Worm (Caenorhabditis elegans): Measurements from ENCODE around the gene aman-2.

aman-2 gene

DNA sequence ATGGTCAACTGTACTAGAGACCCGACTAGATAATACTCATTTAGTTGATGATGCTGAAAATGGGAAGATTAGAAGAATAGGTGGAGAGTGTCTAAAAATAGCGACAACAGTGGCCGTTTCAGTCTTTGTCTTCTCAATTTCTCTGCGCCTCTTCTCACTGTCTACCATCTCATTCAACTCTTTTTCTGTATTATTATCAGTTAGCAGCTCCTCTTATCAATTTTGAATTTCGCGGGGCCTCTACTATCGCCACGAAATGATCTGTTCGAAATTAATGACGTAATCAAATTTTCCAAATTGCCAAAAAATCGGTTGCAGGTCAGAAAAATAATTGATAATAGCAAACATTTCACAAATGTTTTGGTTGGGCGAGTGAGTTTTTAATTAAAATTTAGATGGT is 8.6 kb upstream of the aman-2 start:
- TF ChIP-seq ama-1 (optimal IDR thresholded peaks at IDR 0.05) (no peak), sea-1 (GFP tag; conservative IDR thresholded peaks at IDR 0.05) (no peak), tbx-37 (GFP tag; conservative IDR thresholded peaks at IDR 0.05) (no peak)

DNA sequence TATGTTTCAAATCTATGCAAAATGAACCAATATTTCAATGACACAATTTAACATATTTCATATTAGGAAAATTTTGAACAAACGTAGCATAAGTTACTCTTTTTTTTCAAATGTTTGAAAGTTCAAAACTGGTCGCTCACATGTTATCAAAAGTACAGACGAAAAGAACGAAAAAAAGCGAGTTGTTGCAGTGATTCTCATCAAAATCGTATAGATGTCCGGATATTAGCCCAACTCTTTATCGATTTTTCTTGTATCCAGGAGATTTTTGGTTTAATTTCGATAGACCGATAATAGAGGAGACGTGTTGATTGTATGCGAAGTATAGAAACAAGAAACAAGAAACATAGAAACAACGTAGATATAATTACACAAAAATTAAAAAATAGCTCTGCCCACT is 7.3 kb upstream of the aman-2 start:
- TF ChIP-seq tbx-37 (GFP tag; conservative IDR thresholded peaks at IDR 0.05), result no peak
- TF ChIP-seq sea-1 (GFP tag; conservative IDR thresholded peaks at IDR 0.05), result no peak
- no peak for TF ChIP-seq tra-4 (tag; optimal IDR thresholded peaks at IDR 0.05)
- no peak for TF ChIP-seq B0310.2 (tag; optimal IDR thresholded peaks at IDR 0.05)
- TF ChIP-seq hnd-1 (tag; optimal IDR thresholded peaks at IDR 0.05), result no peak
- no peak for TF ChIP-seq ceh-36 (tag; optimal IDR thresholded peaks at IDR 0.05)
- TF ChIP-seq hmbx-1 (tag; optimal IDR thresholded peaks at IDR 0.05), result no peak
- no peak for TF ChIP-seq ama-1 (optimal IDR thresholded peaks at IDR 0.05)
- TF ChIP-seq aly-1 (tag; optimal IDR thresholded peaks at IDR 0.05), result no peak

DNA sequence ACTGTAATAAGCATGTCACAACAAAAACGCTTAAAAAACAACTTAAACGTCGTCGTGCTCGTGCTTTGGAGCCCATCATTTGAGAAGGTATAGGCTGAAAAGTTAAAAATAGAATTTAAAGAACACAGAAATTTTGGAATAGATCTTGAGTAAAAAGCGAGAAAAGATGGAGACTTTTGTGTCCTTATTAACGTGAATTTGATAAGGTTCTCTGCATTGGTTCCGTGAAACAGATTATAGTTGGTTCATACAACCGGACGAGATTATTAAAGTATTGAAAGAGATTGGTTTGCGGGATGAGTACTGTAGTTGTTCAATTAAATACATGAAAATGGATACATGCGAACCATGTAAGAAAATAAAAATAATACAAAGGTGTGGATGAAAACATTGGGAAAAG is 4.7 kb upstream of the aman-2 start, which contains the start of gene gpla-1:
Gene gpla-1, minus strand, starts transcription at position 101 of the 400 bp plus-strand sequence.
- TF ChIP-seq ceh-13 (GFP tag; optimal IDR thresholded peaks at IDR 0.05) (no peak), aly-1 (tag; optimal IDR thresholded peaks at IDR 0.05) (no peak), pes-1 (GFP tag; IDR thresholded peaks at IDR 0.05) (no peak)

DNA sequence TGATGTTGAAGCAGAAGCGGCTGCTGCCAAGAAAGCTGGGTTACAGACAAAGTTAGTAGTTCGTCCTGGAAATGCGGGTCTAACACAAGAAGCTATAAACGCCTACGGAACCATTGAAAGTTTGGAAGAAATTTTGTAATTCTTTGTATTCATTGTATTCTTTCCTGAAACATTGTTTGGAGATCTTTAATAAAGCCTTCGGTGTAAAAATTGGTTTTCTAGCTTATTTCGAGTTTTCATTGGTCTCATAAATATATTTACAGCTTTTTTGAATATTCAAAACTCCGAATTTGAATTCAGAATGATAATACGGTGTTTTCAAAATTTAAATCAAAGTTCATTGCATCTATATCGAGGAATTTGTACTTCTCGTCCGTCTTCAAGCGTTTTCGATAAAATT is 1.8 kb upstream of the aman-2 start, which contains the start of gene F58H1.8:
Gene F58H1.8, plus strand, starts transcription at position 301 of the 400 bp plus-strand sequence.
- TF ChIP-seq hmg-4 (GFP tag; optimal IDR thresholded peaks at IDR 0.05) (no peak), flt-1 (GFP tag; IDR thresholded peaks at IDR 0.05) (no peak), hmbx-1 (tag; optimal IDR thresholded peaks at IDR 0.05) (no peak), tbx-37 (GFP tag; conservative IDR thresholded peaks at IDR 0.05) (no peak), hnd-1 (tag; optimal IDR thresholded peaks at IDR 0.05) (no peak), ceh-13 (GFP tag; optimal IDR thresholded peaks at IDR 0.05) (no peak), aly-1 (tag; optimal IDR thresholded peaks at IDR 0.05) (no peak), F13C5.2 (tag; optimal IDR thresholded peaks at IDR 0.05) (no peak), tra-4 (tag; optimal IDR thresholded peaks at IDR 0.05) (no peak), sea-1 (GFP tag; conservative IDR thresholded peaks at IDR 0.05) (no peak), pes-1 (GFP tag; IDR thresholded peaks at IDR 0.05) (no peak), ceh-36 (tag; optimal IDR thresholded peaks at IDR 0.05) (no peak), ets-7 (tag; optimal IDR thresholded peaks at IDR 0.05) (no peak), B0310.2 (tag; optimal IDR thresholded peaks at IDR 0.05) (no peak), ama-1 (optimal IDR thresholded peaks at IDR 0.05) (no peak), scrt-1 (GFP tag; IDR thresholded peaks at IDR 0.05) (no peak)

DNA sequence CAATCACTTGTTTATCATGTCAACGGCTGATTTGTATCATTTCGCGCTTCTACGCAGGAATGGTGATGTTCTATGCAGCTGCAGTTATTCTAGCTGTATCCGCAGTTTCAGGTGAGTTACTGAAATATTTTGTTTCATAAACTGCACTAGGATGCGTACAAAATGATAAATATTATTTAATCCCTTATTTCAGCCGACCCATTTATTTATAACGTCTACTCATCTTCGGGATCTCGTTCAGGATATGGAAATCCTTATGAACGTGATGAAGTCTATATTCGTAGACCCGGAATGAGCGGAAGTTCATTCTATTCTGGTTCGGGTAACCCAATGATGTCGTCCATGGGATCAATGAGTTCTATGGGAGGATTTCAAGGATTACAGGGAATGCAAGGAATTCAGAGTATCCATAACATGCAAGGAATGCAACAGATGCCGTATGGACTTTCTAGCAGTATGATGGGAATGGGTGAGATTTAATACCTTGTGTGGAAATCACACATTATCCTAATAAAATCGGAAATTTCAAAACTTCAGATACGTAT is 3.9 kb downstream of the aman-2 start, which contains the start of gene F58H1.2:
Gene F58H1.2, plus strand, starts transcription at position 51 of the 545 bp plus-strand sequence.
- TF ChIP-seq hnd-1 (tag; optimal IDR thresholded peaks at IDR 0.05), result no peak
- TF ChIP-seq pes-1 (GFP tag; IDR thresholded peaks at IDR 0.05), result no peak
- TF ChIP-seq tbx-11 (GFP tag; IDR thresholded peaks at IDR 0.05), result no peak

DNA sequence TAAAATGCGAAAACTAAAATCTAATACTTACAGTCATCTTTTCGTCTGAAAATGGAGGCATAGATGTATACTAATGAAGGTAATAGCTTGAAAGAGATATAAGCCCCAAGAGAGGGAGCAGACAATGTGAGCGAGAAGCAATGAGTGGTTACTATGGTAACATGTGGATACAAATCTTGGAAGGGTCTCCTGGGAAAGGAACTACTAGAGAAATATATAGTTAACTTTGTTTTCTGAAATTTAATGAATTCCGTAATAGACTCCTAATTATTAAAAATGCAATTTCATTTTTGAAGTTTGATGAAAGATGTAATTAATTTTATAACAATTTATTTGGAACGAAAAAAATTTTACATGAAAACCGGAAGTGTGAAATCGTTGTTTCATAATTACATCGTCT is 5.7 kb downstream of the aman-2 start, which contains the start of gene osm-6:
Gene osm-6, minus strand, starts transcription at position 101 of the 400 bp plus-strand sequence.
- no peak for TF ChIP-seq aly-1 (tag; optimal IDR thresholded peaks at IDR 0.05)
- TF ChIP-seq tbx-37 (GFP tag; conservative IDR thresholded peaks at IDR 0.05), result no peak
- TF ChIP-seq hmg-4 (GFP tag; optimal IDR thresholded peaks at IDR 0.05), result no peak
- TF ChIP-seq hnd-1 (tag; optimal IDR thresholded peaks at IDR 0.05), result no peak
- TF ChIP-seq tra-4 (tag; optimal IDR thresholded peaks at IDR 0.05), result no peak
- TF ChIP-seq flt-1 (GFP tag; IDR thresholded peaks at IDR 0.05), result no peak
- no peak for TF ChIP-seq scrt-1 (GFP tag; IDR thresholded peaks at IDR 0.05)
- no peak for TF ChIP-seq sea-1 (GFP tag; conservative IDR thresholded peaks at IDR 0.05)
- TF ChIP-seq B0310.2 (tag; optimal IDR thresholded peaks at IDR 0.05), result no peak
- no peak for TF ChIP-seq ceh-36 (tag; optimal IDR thresholded peaks at IDR 0.05)
- no peak for TF ChIP-seq pes-1 (GFP tag; IDR thresholded peaks at IDR 0.05)
- no peak for TF ChIP-seq F13C5.2 (tag; optimal IDR thresholded peaks at IDR 0.05)
- TF ChIP-seq ama-1 (optimal IDR thresholded peaks at IDR 0.05), result no peak
- TF ChIP-seq ceh-13 (GFP tag; optimal IDR thresholded peaks at IDR 0.05), result no peak
- TF ChIP-seq hmbx-1 (tag; optimal IDR thresholded peaks at IDR 0.05), result no peak
- TF ChIP-seq ets-7 (tag; optimal IDR thresholded peaks at IDR 0.05), result no peak
- TF ChIP-seq tbx-11 (GFP tag; IDR thresholded peaks at IDR 0.05), result no peak

DNA sequence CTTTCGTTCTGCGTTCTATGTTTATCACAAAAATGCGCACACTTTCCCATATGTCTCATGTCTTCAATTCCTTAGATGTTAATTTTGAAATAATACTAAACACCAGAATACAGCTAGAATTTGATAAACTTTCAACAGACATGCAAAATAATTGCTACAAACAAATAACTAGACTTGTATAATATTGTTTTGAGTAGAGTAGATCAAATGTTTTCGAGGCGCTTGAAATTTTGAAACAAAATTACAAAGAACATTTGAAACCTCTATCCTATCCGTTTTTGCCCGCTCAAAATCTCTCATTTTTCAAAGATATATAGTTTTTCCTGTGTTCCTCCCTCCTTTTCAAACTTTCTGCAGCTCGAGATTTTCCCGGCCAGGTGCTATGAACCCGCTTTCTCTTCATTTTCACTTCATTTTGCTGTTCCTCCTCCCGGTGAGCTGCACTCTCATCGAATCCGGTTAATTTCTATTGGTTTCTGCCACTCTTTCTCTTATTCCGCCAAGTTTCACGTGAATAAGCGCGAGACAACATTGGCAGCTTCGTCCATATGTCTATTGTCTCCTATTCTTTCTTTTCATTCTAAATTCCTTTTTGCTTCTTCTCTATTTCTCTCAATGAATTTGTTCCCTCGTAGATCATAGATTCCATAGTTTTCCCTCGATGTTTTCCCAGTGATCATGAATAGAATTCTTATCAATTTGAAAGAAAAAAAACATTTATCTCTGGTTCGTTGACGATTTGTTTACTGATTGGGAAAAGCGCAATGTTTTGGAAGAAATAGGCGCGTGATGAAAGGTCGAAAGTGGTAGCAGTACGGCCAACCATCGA is 11.1 kb downstream of the aman-2 start:
- TF ChIP-seq sea-1 (GFP tag; conservative IDR thresholded peaks at IDR 0.05) (no peak), ama-1 (optimal IDR thresholded peaks at IDR 0.05) (no peak), ets-7 (tag; optimal IDR thresholded peaks at IDR 0.05) (no peak), ceh-13 (GFP tag; optimal IDR thresholded peaks at IDR 0.05) (no peak), B0310.2 (tag; optimal IDR thresholded peaks at IDR 0.05) (no peak), hmbx-1 (tag; optimal IDR thresholded peaks at IDR 0.05) (no peak), ceh-36 (tag; optimal IDR thresholded peaks at IDR 0.05) (no peak), tbx-37 (GFP tag; conservative IDR thresholded peaks at IDR 0.05) (no peak), hnd-1 (tag; optimal IDR thresholded peaks at IDR 0.05) (no peak), hmg-4 (GFP tag; optimal IDR thresholded peaks at IDR 0.05) (no peak), F13C5.2 (tag; optimal IDR thresholded peaks at IDR 0.05) (no peak), aly-1 (tag; optimal IDR thresholded peaks at IDR 0.05) (no peak), scrt-1 (GFP tag; IDR thresholded peaks at IDR 0.05) (no peak), pes-1 (GFP tag; IDR thresholded peaks at IDR 0.05) (no peak), flt-1 (GFP tag; IDR thresholded peaks at IDR 0.05) (no peak), tbx-11 (GFP tag; IDR thresholded peaks at IDR 0.05) (no peak), tra-4 (tag; optimal IDR thresholded peaks at IDR 0.05) (no peak)

Measured in whole organism, early embryonic.